Worm (Caenorhabditis elegans): ENCODE data around the gene snf-11.
"Not testable (repeated sequence)": the region's sequence is repeated elsewhere in the genome, so short reads cannot be mapped to it uniquely, and the experiment has no call there.

snf-11 gene

ce11 chrV:11299406-11299805 lies 8.8 kb downstream of the snf-11 start:
- TF ChIP-seq elt-3 (tag; optimal IDR thresholded peaks at IDR 0.05): no peak
- TF ChIP-seq flh-1 (GFP tag; optimal IDR thresholded peaks at IDR 0.05): no peak
- TF ChIP-seq nhr-76 (tag; optimal IDR thresholded peaks at IDR 0.05): no peak
- no peak for TF ChIP-seq sem-2 (GFP tag; optimal IDR thresholded peaks at IDR 0.05)
- TF ChIP-seq ceh-43 (GFP tag; optimal IDR thresholded peaks at IDR 0.05): no peak
- no peak for TF ChIP-seq ham-2 (GFP tag; optimal IDR thresholded peaks at IDR 0.05)
- TF ChIP-seq ceh-39 (tag; optimal IDR thresholded peaks at IDR 0.05): no peak
- no peak for TF ChIP-seq lsy-2 (tag; optimal IDR thresholded peaks at IDR 0.05)
- TF ChIP-seq pha-4 (tag; optimal IDR thresholded peaks at IDR 0.05): no peak
- no peak for TF ChIP-seq unc-62 (GFP tag; optimal IDR thresholded peaks at IDR 0.05)
- TF ChIP-seq elt-1 (tag; optimal IDR thresholded peaks at IDR 0.05; ENCODE audit: borderline replicate concordance, insufficient read depth): no peak
- no peak for TF ChIP-seq unc-120 (tag; optimal IDR thresholded peaks at IDR 0.05; ENCODE audit: poor library complexity, severe bottlenecking)
- no peak for TF ChIP-seq M03D4.4 (tag; optimal IDR thresholded peaks at IDR 0.05)
- no peak for TF ChIP-seq snpc-4 (tag; optimal IDR thresholded peaks at IDR 0.05)
- no peak for TF ChIP-seq cnd-1 (tag; optimal IDR thresholded peaks at IDR 0.05)
- no peak for TF ChIP-seq ztf-11 (tag; optimal IDR thresholded peaks at IDR 0.05)
- TF ChIP-seq nhr-2 (tag; optimal IDR thresholded peaks at IDR 0.05): no peak
- no peak for TF ChIP-seq unc-39 (tag; optimal IDR thresholded peaks at IDR 0.05)

- no peak for TF ChIP-seq unc-62 (GFP tag; optimal IDR thresholded peaks at IDR 0.05)
- no peak for TF ChIP-seq hlh-1 (tag; optimal IDR thresholded peaks at IDR 0.05)
- TF ChIP-seq nhr-76 (tag; optimal IDR thresholded peaks at IDR 0.05): no peak
- TF ChIP-seq blmp-1 (tag; optimal IDR thresholded peaks at IDR 0.05): no peak
- TF ChIP-seq ceh-39 (tag; optimal IDR thresholded peaks at IDR 0.05): no peak
- TF ChIP-seq M03D4.4 (tag; optimal IDR thresholded peaks at IDR 0.05): no peak
- TF ChIP-seq ztf-11 (tag; optimal IDR thresholded peaks at IDR 0.05): no peak
- no peak for TF ChIP-seq ceh-83 (GFP tag; optimal IDR thresholded peaks at IDR 0.05)
- TF ChIP-seq drap-1 (GFP tag; optimal IDR thresholded peaks at IDR 0.05): no peak
- no peak for TF ChIP-seq zip-8 (tag; optimal IDR thresholded peaks at IDR 0.05)
- TF ChIP-seq nhr-237 (tag; optimal IDR thresholded peaks at IDR 0.05): no peak
- no peak for TF ChIP-seq elt-1 (tag; optimal IDR thresholded peaks at IDR 0.05; ENCODE audit: borderline replicate concordance, insufficient read depth)
- TF ChIP-seq ham-2 (GFP tag; optimal IDR thresholded peaks at IDR 0.05): no peak
- no peak for TF ChIP-seq ceh-43 (GFP tag; optimal IDR thresholded peaks at IDR 0.05)
- no peak for TF ChIP-seq lsy-2 (tag; optimal IDR thresholded peaks at IDR 0.05)
- no peak for TF ChIP-seq sem-2 (GFP tag; optimal IDR thresholded peaks at IDR 0.05)
- no peak for TF ChIP-seq cnd-1 (tag; optimal IDR thresholded peaks at IDR 0.05)
These were observed 9.6 kb downstream of the snf-11 start, which contains the start of gene T03F7.5 for ce11 chrV:11298632-11299031. Gene T03F7.5 (minus strand): TSS chrV:11298732.

- no peak for TF ChIP-seq ceh-39 (tag; optimal IDR thresholded peaks at IDR 0.05)
- no peak for TF ChIP-seq sptf-1 (tag; optimal IDR thresholded peaks at IDR 0.05)
- no peak for TF ChIP-seq zip-8 (tag; optimal IDR thresholded peaks at IDR 0.05)
- TF ChIP-seq nhr-237 (tag; optimal IDR thresholded peaks at IDR 0.05): no peak
These were observed 13.9 kb downstream of the snf-11 start, which contains the start of gene T03F7.6 for ce11 chrV:11294393-11294792. Gene T03F7.6 (plus strand): TSS chrV:11294693.

- TF ChIP-seq ceh-83 (GFP tag; optimal IDR thresholded peaks at IDR 0.05) (no peak), pha-4 (tag; optimal IDR thresholded peaks at IDR 0.05) (no peak), nhr-28 (tag; optimal IDR thresholded peaks at IDR 0.05) (no peak), unc-62 (GFP tag; optimal IDR thresholded peaks at IDR 0.05) (no peak), unc-39 (tag; optimal IDR thresholded peaks at IDR 0.05) (no peak), snpc-4 (tag; optimal IDR thresholded peaks at IDR 0.05) (no peak), elt-1 (tag; optimal IDR thresholded peaks at IDR 0.05; ENCODE audit: borderline replicate concordance, insufficient read depth) (no peak), hlh-1 (tag; optimal IDR thresholded peaks at IDR 0.05) (no peak), nhr-237 (tag; optimal IDR thresholded peaks at IDR 0.05) (no peak), lsy-2 (tag; optimal IDR thresholded peaks at IDR 0.05) (no peak), sem-2 (GFP tag; optimal IDR thresholded peaks at IDR 0.05) (no peak), nhr-12 (tag; optimal IDR thresholded peaks at IDR 0.05) (no peak)
These were observed 15.6 kb downstream of the snf-11 start for ce11 chrV:11292682-11293081.

ce11 chrV:11290888-11291287 lies 17.4 kb downstream of the snf-11 start, which contains the start of gene C03E10.1:
Gene C03E10.1 (plus strand): TSS chrV:11291188.
- no peak for TF ChIP-seq lin-13 (tag; optimal IDR thresholded peaks at IDR 0.05)
- TF ChIP-seq zip-8 (tag; optimal IDR thresholded peaks at IDR 0.05): no peak
- no peak for TF ChIP-seq lsy-2 (tag; optimal IDR thresholded peaks at IDR 0.05)
- TF ChIP-seq hlh-1 (tag; optimal IDR thresholded peaks at IDR 0.05): no peak

ce11 chrV:11286114-11286513 lies 22.1 kb downstream of the snf-11 start, which contains the start of gene C03E10.3:
Gene C03E10.3 (plus strand): TSS chrV:11286414.
- not testable (repeated sequence) for TF ChIP-seq lin-13 (tag; optimal IDR thresholded peaks at IDR 0.05); elt-1 (tag; optimal IDR thresholded peaks at IDR 0.05; ENCODE audit: borderline replicate concordance, insufficient read depth); nhr-28 (tag; optimal IDR thresholded peaks at IDR 0.05)
